Fruit fly (Drosophila melanogaster) whole organism, embryonic: ENCODE results near the gene Pex3.
A peak's percentile ranks its signal among the peaks of the same experiment; 100 is the strongest.

Experiments used
- Asciz ChIP-seq: fragments of 200-800 bp; sonication (Bioruptor generic); optimal IDR thresholded peaks from 2 replicates; lab custom pipeline; 2017; ENCODE audit warnings: missing biosample characterization, mild to moderate bottlenecking, missing genetic modification characterization, missing genetic modification reagents
- Atf6 ChIP-seq: fragments of 200-800 bp; sonication (Bioruptor generic); IDR thresholded peaks from 2 replicates; pipeline ENCODE4 v1.3.6; 2022; ENCODE audit warnings: missing biosample characterization, missing genetic modification characterization
- Awh ChIP-seq: fragments of 200-800 bp; sonication (Bioruptor generic); IDR thresholded peaks from 2 replicates; pipeline ENCODE4, ENCODE4 v1.3.6; 2022; ENCODE audit warnings: missing biosample characterization, missing genetic modification characterization
- Blimp-1 ChIP-seq: fragments of 200-800 bp; sonication (Bioruptor generic); optimal IDR thresholded peaks from 3 replicates; lab custom pipeline; 2018; ENCODE audit warnings: missing biosample characterization, missing genetic modification characterization, mild to moderate bottlenecking, moderate library complexity, missing genetic modification reagents
- CG10366 ChIP-seq: fragments of 200-800 bp; sonication (Bioruptor generic); IDR thresholded peaks from 2 replicates; pipeline ENCODE4 v1.3.6; 2022; ENCODE audit warnings: missing biosample characterization, missing genetic modification characterization
- CG10959 ChIP-seq: fragments of 200-800 bp; sonication (Bioruptor generic); IDR thresholded peaks from 2 replicates; pipeline ENCODE4 v1.3.6; 2022; ENCODE audit warnings: missing biosample characterization, missing genetic modification characterization
- CG11696 ChIP-seq: fragments of 200-800 bp; sonication (Bioruptor generic); IDR thresholded peaks from 2 replicates; pipeline ENCODE4 v1.3.6; 2022; ENCODE audit warnings: missing biosample characterization, missing genetic modification characterization
- CG14441 ChIP-seq: fragments of 200-800 bp; sonication (Bioruptor generic); IDR thresholded peaks from 2 replicates; pipeline ENCODE4 v1.3.6; 2022; ENCODE audit warnings: missing biosample characterization, missing genetic modification characterization
- CG14965 ChIP-seq: fragments of 200-800 bp; sonication (Bioruptor generic); optimal IDR thresholded peaks from 2 replicates; lab custom pipeline; 2016; ENCODE audit warnings: missing biosample characterization, missing genetic modification characterization, borderline replicate concordance
- CG15011 ChIP-seq: fragments of 200-800 bp; sonication (Bioruptor generic); optimal IDR thresholded peaks from 3 replicates; lab custom pipeline; 2018; ENCODE audit warnings: missing biosample characterization, mild to moderate bottlenecking, missing genetic modification characterization
- CG18599 ChIP-seq: fragments of 200-800 bp; sonication (Bioruptor generic); optimal IDR thresholded peaks from 3 replicates; lab custom pipeline; 2017; ENCODE audit warnings: missing biosample characterization, missing genetic modification characterization, mild to moderate bottlenecking, moderate library complexity, missing genetic modification reagents
- CG2712 ChIP-seq: fragments of 200-800 bp; optimal IDR thresholded peaks from 3 replicates; lab custom pipeline; 2019; ENCODE audit warnings: missing biosample characterization, mild to moderate bottlenecking, missing genetic modification characterization, moderate library complexity
- CG31365 ChIP-seq: fragments of 200-800 bp; sonication (Bioruptor generic); optimal IDR thresholded peaks from 2 replicates; lab custom pipeline; 2018; ENCODE audit warnings: missing biosample characterization, mild to moderate bottlenecking, missing genetic modification characterization
- CG6254 ChIP-seq: fragments of 200-800 bp; sonication (Bioruptor generic); optimal IDR thresholded peaks from 3 replicates; lab custom pipeline; 2017; ENCODE audit warnings: mild to moderate bottlenecking, missing biosample characterization, missing genetic modification reagents, missing genetic modification characterization
- CG6683 ChIP-seq: fragments of 200-800 bp; sonication (Bioruptor generic); optimal IDR thresholded peaks from 2 replicates; lab custom pipeline; 2017; ENCODE audit warnings: missing biosample characterization, mild to moderate bottlenecking, missing genetic modification characterization, missing genetic modification reagents
- CG6765 ChIP-seq: fragments of 200-800 bp; sonication (Bioruptor generic); optimal IDR thresholded peaks from 3 replicates; lab custom pipeline; 2017; ENCODE audit warnings: missing biosample characterization, mild to moderate bottlenecking, missing genetic modification characterization
- CG7357 ChIP-seq: fragments of 200-800 bp; sonication (Bioruptor generic); IDR thresholded peaks from 3 replicates; pipeline ENCODE4 v1.3.6; 2022; ENCODE audit warnings: missing biosample characterization, missing genetic modification characterization
- CG7963 ChIP-seq: fragments of 200-800 bp; sonication (Bioruptor generic); IDR thresholded peaks from 3 replicates; pipeline ENCODE4 v1.3.6; 2022; ENCODE audit warnings: missing biosample characterization, missing genetic modification characterization; ENCODE audit not compliant: partially characterized antibody
- CG8924 ChIP-seq: fragments of 200-800 bp; optimal IDR thresholded peaks from 3 replicates; lab custom pipeline; 2019; ENCODE audit warnings: missing biosample characterization, mild to moderate bottlenecking, missing genetic modification characterization, moderate library complexity
- CTCF ChIP-seq: fragments of 200-800 bp; sonication (Bioruptor generic); optimal IDR thresholded peaks from 2 replicates; lab custom pipeline; 2017; ENCODE audit warnings: missing biosample characterization, mild to moderate bottlenecking, missing genetic modification characterization, moderate library complexity
- D ChIP-seq, 2 experiments: fragments of 200-800 bp in 1 of 2; fragments of >200 bp in 1 of 2; sonication (Bioruptor generic) in 1 of 2; optimal IDR thresholded peaks; 2 replicates in 1 of 2; 3 replicates in 1 of 2; lab custom pipeline; 2017; ENCODE audit warnings: mild to moderate bottlenecking in 1 of 2, missing biosample characterization in 1 of 2, missing genetic modification characterization in 1 of 2, missing genetic modification reagents in 1 of 2
- Eip74EF ChIP-seq, 2 experiments: fragments of 200-800 bp in 1 of 2; fragments of >200 bp in 1 of 2; sonication (Bioruptor generic) in 1 of 2; optimal IDR thresholded peaks; 2 replicates each; lab custom pipeline; 2017 to 2019; ENCODE audit warnings: missing biosample characterization in 2 of 2, missing genetic modification characterization in 2 of 2, mild to moderate bottlenecking in 1 of 2, moderate library complexity in 1 of 2
- Ets65A ChIP-seq: fragments of 200-800 bp; sonication (Bioruptor generic); peaks from one replicate; lab custom pipeline; 2016; ENCODE audit warnings: missing biosample characterization, missing genetic modification characterization
- HHEX ChIP-seq: fragments of 200-800 bp; sonication (Bioruptor generic); optimal IDR thresholded peaks from 3 replicates; lab custom pipeline; 2017; ENCODE audit warnings: missing biosample characterization, mild to moderate bottlenecking, missing genetic modification characterization, missing genetic modification reagents
- Lhr ChIP-seq: fragments of 200-800 bp; sonication (Bioruptor generic); optimal IDR thresholded peaks from 3 replicates; lab custom pipeline; 2017; ENCODE audit warnings: mild to moderate bottlenecking, missing biosample characterization, missing genetic modification reagents, missing genetic modification characterization
- MBD-R2 ChIP-seq: fragments of 200-800 bp; sonication (Bioruptor generic); IDR thresholded peaks from 2 replicates; pipeline ENCODE4 v1.3.6; 2022; ENCODE audit warnings: missing biosample characterization, missing genetic modification characterization
- Med ChIP-seq: fragments of 200-800 bp; sonication (Bioruptor generic); peaks from one replicate; lab custom pipeline; 2016; ENCODE audit warnings: missing biosample characterization, missing genetic modification characterization, mild to moderate bottlenecking, inconsistent platforms, moderate library complexity
- Ssrp ChIP-seq: fragments of 200-800 bp; sonication (Bioruptor generic); optimal IDR thresholded peaks from 2 replicates; lab custom pipeline; 2018; ENCODE audit warnings: missing biosample characterization, mild to moderate bottlenecking, missing genetic modification characterization, moderate library complexity
- ase ChIP-seq: fragments of 200-800 bp; sonication (Bioruptor generic); IDR thresholded peaks from 3 replicates; pipeline ENCODE4 v1.3.6; 2022; ENCODE audit warnings: missing biosample characterization, missing genetic modification characterization
- bab2 ChIP-seq: fragments of 200-800 bp; sonication (Bioruptor generic); optimal IDR thresholded peaks from 2 replicates; lab custom pipeline; 2016; ENCODE audit warnings: missing biosample characterization, missing genetic modification characterization
- cad ChIP-seq: fragments of >200 bp; optimal IDR thresholded peaks from 2 replicates; lab custom pipeline; 2017; ENCODE audit warnings: missing biosample characterization, missing genetic modification characterization
- ci ChIP-seq: fragments of 200-800 bp; sonication (Bioruptor generic); IDR thresholded peaks from 3 replicates; pipeline ENCODE4 v1.3.6; 2022; ENCODE audit warnings: missing biosample characterization, missing genetic modification characterization
- da ChIP-seq: fragments of 200-800 bp; sonication (Bioruptor generic); optimal IDR thresholded peaks from 2 replicates; lab custom pipeline; 2016; ENCODE audit warnings: missing biosample characterization, missing genetic modification characterization
- fd64A ChIP-seq: fragments of 200-800 bp; sonication (Bioruptor generic); optimal IDR thresholded peaks from 3 replicates; lab custom pipeline; 2018; ENCODE audit warnings: missing biosample characterization, mild to moderate bottlenecking, missing genetic modification characterization
- gsb ChIP-seq: fragments of 200-800 bp; sonication (Bioruptor generic); IDR thresholded peaks from 2 replicates; pipeline ENCODE4 v1.3.6; 2022; ENCODE audit warnings: missing biosample characterization, missing genetic modification characterization
- h ChIP-seq: fragments of >200 bp; optimal IDR thresholded peaks from 2 replicates; lab custom pipeline; 2017
- her ChIP-seq: fragments of 200-800 bp; sonication (Bioruptor generic); optimal IDR thresholded peaks from 2 replicates; lab custom pipeline; 2016; ENCODE audit warnings: missing biosample characterization, missing genetic modification characterization
- hth ChIP-seq: fragments of >200 bp; optimal IDR thresholded peaks from 2 replicates; lab custom pipeline; 2017; ENCODE audit warnings: inconsistent platforms
- inv ChIP-seq: fragments of 200-800 bp; sonication (Bioruptor generic); IDR thresholded peaks from 2 replicates; pipeline ENCODE4 v1.3.6; 2022; ENCODE audit warnings: missing biosample characterization, missing genetic modification characterization; ENCODE audit not compliant: partially characterized antibody
- nerfin-2 ChIP-seq: fragments of 200-800 bp; sonication (Bioruptor generic); IDR thresholded peaks from 2 replicates; pipeline ENCODE4 v1.3.6; 2022; ENCODE audit warnings: missing biosample characterization, missing genetic modification characterization; ENCODE audit not compliant: partially characterized antibody
- p53 ChIP-seq: fragments of 200-800 bp; sonication (Bioruptor generic); optimal IDR thresholded peaks from 2 replicates; lab custom pipeline; 2016; ENCODE audit warnings: missing biosample characterization, missing genetic modification characterization
- pan ChIP-seq, 4 experiments: fragments of >200 bp in 3 of 4; fragments of 200-800 bp in 1 of 4; sonication (Bioruptor generic) in 1 of 4; optimal IDR thresholded peaks in 3 of 4; IDR thresholded peaks in 1 of 4; 2 replicates each; pipeline versions ENCODE4 v1.3.6 to Lab custom; 2017 to 2022; ENCODE audit warnings: missing biosample characterization in 2 of 4, missing genetic modification characterization in 2 of 4, mixed read lengths in 1 of 4
- salm ChIP-seq: fragments of 200-800 bp; sonication (Bioruptor generic); optimal IDR thresholded peaks from 2 replicates; lab custom pipeline; 2018; ENCODE audit warnings: missing biosample characterization, mild to moderate bottlenecking, missing genetic modification characterization
- shn ChIP-seq: fragments of 200-800 bp; sonication (Bioruptor generic); optimal IDR thresholded peaks from 3 replicates; lab custom pipeline; 2016; ENCODE audit warnings: missing biosample characterization, missing genetic modification characterization
- sr ChIP-seq: fragments of 200-800 bp; sonication (Bioruptor generic); IDR thresholded peaks from 3 replicates; pipeline ENCODE4 v1.3.6; 2022; ENCODE audit warnings: missing biosample characterization, missing genetic modification characterization
- trem ChIP-seq: fragments of 200-800 bp; optimal IDR thresholded peaks from 3 replicates; lab custom pipeline; 2019; ENCODE audit warnings: missing biosample characterization, mild to moderate bottlenecking, missing genetic modification characterization, moderate library complexity
- ttk ChIP-seq: fragments of 200-800 bp; sonication (Bioruptor generic); IDR thresholded peaks from 2 replicates; pipeline ENCODE4 v2.1.2; 2022; ENCODE audit warnings: missing biosample characterization, missing genetic modification characterization
- wek ChIP-seq: fragments of 200-800 bp; sonication (Bioruptor generic); optimal IDR thresholded peaks from 3 replicates; lab custom pipeline; 2018; ENCODE audit warnings: missing biosample characterization, mild to moderate bottlenecking, missing genetic modification characterization, moderate library complexity

Gene Pex3

DNA sequence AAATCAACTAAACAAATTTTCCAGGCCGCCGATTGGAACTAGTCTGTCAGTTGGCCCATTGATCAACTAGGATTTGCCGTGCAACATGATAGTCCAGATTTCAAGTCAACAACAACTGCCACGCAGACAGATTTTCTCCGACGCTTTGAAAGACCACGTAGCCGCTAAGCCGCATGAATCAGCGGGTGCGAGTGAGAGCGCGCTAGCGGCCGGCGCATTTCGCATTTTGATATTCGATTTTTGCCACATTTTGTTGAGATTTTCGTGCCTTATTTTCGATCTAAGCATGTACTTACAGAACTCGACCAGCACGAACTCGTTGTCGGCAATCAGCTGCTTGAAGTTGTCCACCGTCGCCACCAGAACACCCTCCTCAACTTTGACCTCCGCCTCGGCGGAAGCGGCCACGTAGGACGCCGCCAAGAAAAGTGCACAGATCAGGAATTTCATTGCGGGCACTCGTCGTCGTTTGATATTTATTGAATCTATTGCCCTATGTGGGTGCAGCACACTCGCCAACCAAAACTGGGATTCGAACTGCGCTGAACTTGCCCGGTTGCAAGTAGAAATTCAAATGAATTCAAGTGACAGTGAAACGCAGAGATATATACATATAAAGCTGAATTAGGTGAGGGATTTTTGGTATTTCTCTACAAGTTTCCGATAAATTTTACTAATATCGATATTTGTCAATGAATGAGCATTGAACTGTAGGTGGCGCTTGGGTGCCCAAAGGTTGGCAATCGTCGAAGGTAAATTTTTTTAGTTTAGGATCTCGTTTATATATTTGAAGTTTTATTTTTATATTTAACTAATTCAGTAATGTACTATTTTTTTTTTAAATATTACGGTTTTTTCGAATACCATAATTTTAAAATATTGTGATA is 1.9 kb upstream of the Pex3 start, which contains the start of gene Pdi (continued):
- TF ChIP-seq Ssrp (tag; lab: Kevin White, UChicago) (no peak), CG2712 (tag; lab: Kevin White, UChicago) (peak; percentile 47), gsb (GFP tag; lab: Robert Waterston, UW) (no peak), CG10959 (GFP tag; lab: Robert Waterston, UW) (no peak), Lhr (GFP tag; lab: Kevin White, UChicago) (peak; percentile 72), sr (GFP tag; lab: Robert Waterston, UW) (no peak), shn (GFP tag; lab: Kevin White, UChicago) (peak; percentile 41), CG7357 (no peak), Ets65A (GFP tag; lab: Kevin White, UChicago) (peak; percentile 86), CG15011 (GFP tag; lab: Kevin White, UChicago) (no peak), cad (GFP tag; lab: Kevin White, UChicago) (no peak), nerfin-2 (GFP tag; lab: Robert Waterston, UW) (peak; percentile 61), her (GFP tag; lab: Kevin White, UChicago) (peak; percentile 5), bab2 (GFP tag; lab: Kevin White, UChicago) (no peak), CG31365 (tag; lab: Kevin White, UChicago) (peak; percentile 13), CG14965 (GFP tag; lab: Kevin White, UChicago) (no peak), p53 (no peak), salm (tag; lab: Kevin White, UChicago) (peak; percentile 21), CG6765 (GFP tag; lab: Kevin White, UChicago) (no peak), Med (GFP tag; lab: Kevin White, UChicago) (peak; percentile 91), HHEX (GFP tag; lab: Kevin White, UChicago) (no peak), CG7963 (GFP tag; lab: Robert Waterston, UW) (no peak), inv (GFP tag; lab: Robert Waterston, UW) (peak; percentile 58; the same call in 1 of the 2 replicates), da (no peak), CG18599 (GFP tag; lab: Kevin White, UChicago) (no peak), Eip74EF (GFP tag; optimal IDR thresholded peaks at IDR 0.05; lab: Kevin White, UChicago) (peak in 1 of 2 experiments; percentile 16), CTCF (GFP tag; lab: Kevin White, UChicago) (peak; percentile 97), MBD-R2 (GFP tag; lab: Robert Waterston, UW) (peak; percentile 29; the same call in 1 of the 2 replicates), trem (tag; lab: Kevin White, UChicago) (peak; percentile 83), Asciz (GFP tag; lab: Kevin White, UChicago) (no peak), h (lab: Kevin White, UChicago) (no peak), CG6254 (no peak), CG10366 (no peak; the same call in 1 of the 2 replicates), wek (peak; percentile 59), ci (GFP tag; lab: Robert Waterston, UW) (peak; percentile 68; the same call in 1 of the 3 replicates), CG11696 (GFP tag; lab: Robert Waterston, UW) (no peak), fd64A (no peak), D (optimal IDR thresholded peaks at IDR 0.05; lab: Kevin White, UChicago) (peak; percentile 24), D (GFP tag; optimal IDR thresholded peaks at IDR 0.05; lab: Kevin White, UChicago) (no peak), Awh (GFP tag; lab: Robert Waterston, UW) (no peak), ttk (GFP tag; lab: Robert Waterston, UW) (no peak), Atf6 (GFP tag; lab: Robert Waterston, UW) (no peak; the same call in 1 of the 2 replicates), hth (no peak), CG14441 (no peak), ase (GFP tag; lab: Robert Waterston, UW) (no peak), CG8924 (tag; lab: Kevin White, UChicago) (peak; percentile 11), Blimp-1 (GFP tag; lab: Kevin White, UChicago) (peak; percentile 24), pan (optimal IDR thresholded peaks at IDR 0.05; lab: Kevin White, UChicago) (no peak), pan (GFP tag; optimal IDR thresholded peaks at IDR 0.05 in 1 of 2, IDR thresholded peaks at IDR 0.05 in 1 of 2) (no peak), CG6683 (GFP tag; lab: Kevin White, UChicago) (no peak)
